Fruit fly (Drosophila melanogaster) whole organism, prepupa: ENCODE measurements around the gene Osi7.

Experiments used
- CG3919 ChIP-seq: fragments of 200-800 bp; sonication (Bioruptor generic); optimal IDR thresholded peaks from 3 replicates; lab custom pipeline; 2016; ENCODE audit warnings: missing biosample characterization, missing genetic modification characterization
- acj6 ChIP-seq: fragments of 200-800 bp; sonication (Bioruptor generic); optimal IDR thresholded peaks from 3 replicates; lab custom pipeline; 2016; ENCODE audit warnings: missing biosample characterization, missing genetic modification characterization
- fd59A ChIP-seq: fragments of 200-800 bp; sonication (Bioruptor generic); optimal IDR thresholded peaks from 2 replicates; lab custom pipeline; 2017; ENCODE audit warnings: missing biosample characterization, mild to moderate bottlenecking, missing genetic modification characterization, missing genetic modification reagents

- TF ChIP-seq fd59A (GFP tag; lab: Kevin White, UChicago): no peak
- no peak for TF ChIP-seq CG3919
- TF ChIP-seq acj6 (GFP tag; lab: Kevin White, UChicago): no peak
These were observed 38.6 kb downstream of the Osi7 start, which contains the start of gene CG15594 for dm6 chr3R:6287433-6287832.
